Worm (Caenorhabditis elegans) whole organism, young adult: ENCODE measurements around the gene C35A11.2.

Experiments
- B0261.1 ChIP-seq: sonication (generic microtip); optimal IDR thresholded peaks from 2 replicates; lab custom pipeline; 2016; ENCODE audit warnings: mild to moderate bottlenecking, missing genetic modification characterization, moderate library complexity, missing compliant biosample characterization
- Y56A3A.18 ChIP-seq: fragments of 200-800 bp; sonication (Bioruptor generic); IDR thresholded peaks from 2 replicates; pipeline ENCODE4 v1.3.6; 2022; ENCODE audit warnings: missing genetic modification reagents, missing genetic modification characterization, missing compliant biosample characterization
- ama-1 ChIP-seq, 3 experiments: fragments of 150-350 bp in 1 of 3; sonication (generic microtip) in 2 of 3; optimal IDR thresholded peaks; 2 replicates each; lab custom pipeline; 2014 to 2018; ENCODE audit warnings: missing biosample characterization in 2 of 3, missing genetic modification characterization in 2 of 3, missing genetic modification reagents in 2 of 3
- cebp-2 ChIP-seq: fragments of 200-800 bp; sonication (Bioruptor generic); IDR thresholded peaks from 2 replicates; pipeline ENCODE4 v1.3.6; 2022; ENCODE audit warnings: missing genetic modification characterization, missing compliant biosample characterization
- efl-1 ChIP-seq: fragments of 150-350 bp; optimal IDR thresholded peaks from 2 replicates; lab custom pipeline; 2014; ENCODE audit warnings: missing biosample characterization, missing genetic modification reagents, missing genetic modification characterization
- lsy-27 ChIP-seq: sonication (generic microtip); optimal IDR thresholded peaks from 2 replicates; lab custom pipeline; 2017; ENCODE audit warnings: missing genetic modification characterization, mild to moderate bottlenecking, missing compliant biosample characterization, antibody characterized with exemption, missing genotype, borderline replicate concordance; ENCODE audit not compliant: insufficient read depth
- nfyb-1 ChIP-seq: fragments of 200-800 bp; sonication (Bioruptor generic); IDR thresholded peaks from 2 replicates; pipeline ENCODE4 v1.3.6; 2022; ENCODE audit warnings: missing genetic modification reagents, missing genetic modification characterization, missing compliant biosample characterization
- snpc-1.3 ChIP-seq: sonication (generic microtip); optimal IDR thresholded peaks from 2 replicates; lab custom pipeline; 2017; ENCODE audit warnings: missing genetic modification characterization, mild to moderate bottlenecking, missing compliant biosample characterization, antibody characterized with exemption, moderate library complexity, missing genotype, missing genetic modification reagents; ENCODE audit not compliant: insufficient read depth
- unc-62 ChIP-seq: fragments of 150-350 bp; optimal IDR thresholded peaks from 2 replicates; lab custom pipeline; 2014; ENCODE audit warnings: missing biosample characterization, missing genetic modification reagents, missing genetic modification characterization

- TF ChIP-seq cebp-2 (no peak), snpc-1.3 (no peak), unc-62 (GFP tag; lab: Kevin White, UChicago) (no peak), efl-1 (GFP tag; lab: Kevin White, UChicago) (no peak), Y56A3A.18 (GFP tag; lab: Robert Waterston, UW) (no peak), ama-1 (optimal IDR thresholded peaks at IDR 0.05; lab: Kevin White, UChicago) (no peak), ama-1 (GFP tag; optimal IDR thresholded peaks at IDR 0.05; lab: Kevin White, UChicago) (no peak), B0261.1 (tag; lab: Kevin White, UChicago) (no peak), nfyb-1 (GFP tag; lab: Robert Waterston, UW) (no peak), lsy-27 (tag; lab: Kevin White, UChicago) (no peak)
Observed at ce11 chrV:5345419-5345818, 40.7 kb upstream of the C35A11.2 start, which contains the start of gene srg-25.
